Fruit fly (Drosophila melanogaster): ENCODE measurements around the gene Ran-like.

dm6 chr3L:15513264-15513663 is 28.1 kb upstream of the Ran-like start:
- TF ChIP-seq CG8478 (optimal IDR thresholded peaks at IDR 0.05): no peak
- no peak for TF ChIP-seq CTCF (optimal IDR thresholded peaks at IDR 0.05)

Data from S2 (cell line).